Fruit fly (Drosophila melanogaster) whole organism, wandering third instar larva: Measurements from ENCODE around the gene Miga.

ENCODE experiments used
- CG32264 ChIP-seq: fragments of 200-800 bp; sonication (Bioruptor generic); optimal IDR thresholded peaks from 2 replicates; lab custom pipeline; 2016; ENCODE audit warnings: missing biosample characterization, missing genetic modification characterization
- N ChIP-seq: fragments of >200 bp; optimal IDR thresholded peaks from 2 replicates; lab custom pipeline; 2018; ENCODE audit warnings: missing biosample characterization, missing external identifiers, missing genetic modification characterization
- Sp1 ChIP-seq: fragments of 200-800 bp; sonication (Bioruptor generic); optimal IDR thresholded peaks from 3 replicates; lab custom pipeline; 2019; ENCODE audit warnings: missing biosample characterization, mild to moderate bottlenecking, missing genetic modification characterization, moderate library complexity
- Vsx2 ChIP-seq: fragments of 200-300, 225-300 bp; sonication (Bioruptor generic); optimal IDR thresholded peaks from 2 replicates; lab custom pipeline; 2018; ENCODE audit warnings: missing biosample characterization, missing genetic modification characterization; ENCODE audit not compliant: partially characterized antibody
- br ChIP-seq: fragments of 200-800 bp; sonication (Bioruptor generic); optimal IDR thresholded peaks from 2 replicates; lab custom pipeline; 2016; ENCODE audit warnings: missing biosample characterization, missing genetic modification characterization
- fru ChIP-seq: fragments of 200-800 bp; sonication (Bioruptor generic); optimal IDR thresholded peaks from 3 replicates; lab custom pipeline; 2016; ENCODE audit warnings: missing biosample characterization, mild to moderate bottlenecking, missing genetic modification characterization
- h ChIP-seq: fragments of 200-800 bp; sonication (Bioruptor generic); optimal IDR thresholded peaks from 3 replicates; lab custom pipeline; 2016; ENCODE audit warnings: missing biosample characterization, mild to moderate bottlenecking, missing genetic modification characterization
- lola ChIP-seq: fragments of >200 bp; optimal IDR thresholded peaks from 2 replicates; lab custom pipeline; 2017; ENCODE audit warnings: missing biosample characterization, missing genetic modification characterization
- psq ChIP-seq: fragments of 200-800 bp; sonication (Bioruptor generic); optimal IDR thresholded peaks from 3 replicates; lab custom pipeline; 2017; ENCODE audit warnings: missing biosample characterization, mild to moderate bottlenecking, missing genetic modification characterization, moderate library complexity
- sv ChIP-seq: fragments of 200-800 bp; sonication (Bioruptor generic); optimal IDR thresholded peaks from 3 replicates; lab custom pipeline; 2016; ENCODE audit warnings: missing biosample characterization, missing genetic modification characterization
- tai ChIP-seq: sonication (Bioruptor generic); optimal IDR thresholded peaks from 2 replicates; lab custom pipeline; 2016; ENCODE audit warnings: missing biosample characterization, missing genetic modification characterization
- usp ChIP-seq: fragments of >200 bp; optimal IDR thresholded peaks from 2 replicates; lab custom pipeline; 2017; ENCODE audit warnings: missing biosample characterization, missing genetic modification characterization

DNA sequence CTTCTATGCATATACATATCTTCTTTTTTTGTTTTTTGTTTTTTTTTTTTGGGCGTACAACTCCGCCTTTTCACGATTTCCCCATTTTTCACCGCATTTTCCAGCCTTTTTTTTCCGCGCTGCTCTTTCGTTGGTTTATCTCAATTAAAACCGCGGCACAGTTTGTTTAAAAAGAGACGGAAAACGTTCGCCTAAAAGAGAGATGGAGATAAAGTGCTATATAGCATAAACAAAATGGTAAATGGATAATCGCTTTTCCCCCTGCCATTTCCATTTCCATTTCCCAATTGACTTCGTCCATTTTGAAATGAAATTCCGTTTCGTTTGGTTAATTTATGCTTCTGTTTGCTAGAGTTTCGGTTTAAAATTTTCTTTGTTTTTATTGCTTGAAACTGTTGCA, 9.5 kb upstream of the Miga start:
- TF ChIP-seq lola (GFP tag; lab: Kevin White, UChicago) (no peak), fru (GFP tag; lab: Kevin White, UChicago) (no peak), h (GFP tag; lab: Kevin White, UChicago) (no peak), tai (GFP tag; lab: Kevin White, UChicago) (no peak), CG32264 (GFP tag; lab: Kevin White, UChicago) (no peak), Vsx2 (GFP tag; lab: Kevin White, UChicago) (no peak), br (GFP tag; lab: Kevin White, UChicago) (no peak), N (no peak), Sp1 (no peak), usp (no peak), sv (GFP tag; lab: Kevin White, UChicago) (no peak), psq (GFP tag; lab: Kevin White, UChicago) (no peak)
